Worm (Caenorhabditis elegans): ENCODE measurements around the gene K07E8.7.

K07E8.7 gene

DNA sequence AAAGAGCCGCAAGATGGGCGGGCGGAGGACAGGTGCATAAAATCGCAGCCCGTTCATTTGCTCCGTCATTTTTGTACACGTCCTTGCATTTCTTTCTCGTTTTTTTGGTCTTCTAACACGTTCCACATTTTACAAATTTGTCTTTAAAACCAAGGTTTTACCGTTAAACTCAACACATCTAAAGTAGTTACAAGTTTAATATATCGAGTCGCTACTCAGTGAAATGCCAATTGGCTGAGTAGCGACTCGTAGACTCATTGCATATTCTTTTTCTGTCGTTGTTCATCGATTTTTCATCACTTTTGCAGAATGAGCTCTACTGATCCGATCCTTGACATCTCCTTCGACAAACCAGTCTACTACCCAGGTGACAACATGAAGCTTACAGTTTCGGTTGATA is 23.0 kb downstream of the K07E8.7 start, which contains the start of gene arrd-1:
TSS of gene arrd-1 (plus strand) at position 301 of the 400 bp plus-strand sequence.
- no peak for TF ChIP-seq duxl-1 (tag; optimal IDR thresholded peaks at IDR 0.05; ENCODE audit: poor library complexity)
- no peak for TF ChIP-seq lir-3 (tag; optimal IDR thresholded peaks at IDR 0.05)
- TF ChIP-seq egl-43 (GFP tag; IDR thresholded peaks at IDR 0.05) = no peak
- TF ChIP-seq pqm-1 (tag; optimal IDR thresholded peaks at IDR 0.05) = no peak
- TF ChIP-seq ctbp-1 (GFP tag; IDR thresholded peaks at IDR 0.05) = no peak
- TF ChIP-seq lin-13 (GFP tag; optimal IDR thresholded peaks at IDR 0.05) = no peak

DNA sequence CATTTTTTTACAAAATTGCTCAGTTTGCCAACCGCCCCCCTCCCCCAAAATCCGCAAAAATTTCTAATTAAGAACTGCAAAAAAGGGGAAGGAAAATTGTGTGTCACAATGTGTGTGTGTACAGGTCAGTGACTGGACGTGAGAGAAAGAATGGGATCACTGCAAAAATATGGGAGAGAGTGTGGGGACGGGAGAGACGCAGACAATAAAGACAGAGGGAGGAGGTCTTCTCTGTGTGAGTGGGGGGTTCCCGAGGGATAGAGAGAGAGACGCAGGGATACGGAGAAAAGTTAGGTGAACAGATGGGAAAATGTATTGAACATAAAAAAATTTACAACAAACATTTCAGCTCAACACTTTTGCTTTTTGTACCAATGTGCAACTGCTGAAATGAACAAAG is 24.2 kb downstream of the K07E8.7 start:
- no peak for TF ChIP-seq pha-4 (GFP tag; IDR thresholded peaks at IDR 0.05)
- TF ChIP-seq pha-4 (tag; optimal IDR thresholded peaks at IDR 0.05) = peak; percentile 5
- TF ChIP-seq nhr-10 (tag; optimal IDR thresholded peaks at IDR 0.05) = no peak
- TF ChIP-seq ceh-28 (tag; optimal IDR thresholded peaks at IDR 0.05) = no peak
- TF ChIP-seq gei-8 (GFP tag; optimal IDR thresholded peaks at IDR 0.05) = no peak
- 0 out of 2 replicates have a peak, but pooled peaks have one; percentile 38 for TF ChIP-seq hmg-1.1 (GFP tag; IDR thresholded peaks at IDR 0.05)
- no peak for TF ChIP-seq jun-1 (tag; optimal IDR thresholded peaks at IDR 0.05)
- TF ChIP-seq nhr-28 (tag; optimal IDR thresholded peaks at IDR 0.05) = peak; percentile 85
- no peak for TF ChIP-seq spr-1 (tag; optimal IDR thresholded peaks at IDR 0.05)
- TF ChIP-seq nhr-6 (tag; optimal IDR thresholded peaks at IDR 0.05) = no peak
- TF ChIP-seq nhr-11 (tag; optimal IDR thresholded peaks at IDR 0.05) = no peak
- TF ChIP-seq madf-5 (GFP tag; IDR thresholded peaks at IDR 0.05) = no peak
- no peak for TF ChIP-seq spr-3 (GFP tag; optimal IDR thresholded peaks at IDR 0.05)
- no peak for TF ChIP-seq dmd-9 (GFP tag; IDR thresholded peaks at IDR 0.05)
- TF ChIP-seq ZK546.5 (tag; optimal IDR thresholded peaks at IDR 0.05) = no peak
- no peak for TF ChIP-seq lsy-2 (tag; optimal IDR thresholded peaks at IDR 0.05)
- TF ChIP-seq nhr-25 (tag; optimal IDR thresholded peaks at IDR 0.05; ENCODE audit: borderline replicate concordance, insufficient read depth) = no peak
- TF ChIP-seq daf-16 (GFP tag; optimal IDR thresholded peaks at IDR 0.05) = peak in 1 of 2 experiments; percentile 42
- TF ChIP-seq daf-16 (tag; optimal IDR thresholded peaks at IDR 0.05) = no peak
- peak; percentile 65 for TF ChIP-seq hlh-30 (tag; optimal IDR thresholded peaks at IDR 0.05; ENCODE audit: insufficient read depth)
- TF ChIP-seq dve-1 (tag; optimal IDR thresholded peaks at IDR 0.05; ENCODE audit: insufficient read depth) = peak; percentile 40
- TF ChIP-seq mdl-1 (tag; optimal IDR thresholded peaks at IDR 0.05) = peak in 1 of 2 experiments; percentile 17
- no peak for TF ChIP-seq D1046.2 (GFP tag; IDR thresholded peaks at IDR 0.05)
- no peak for TF ChIP-seq F37D6.2 (tag; optimal IDR thresholded peaks at IDR 0.05)
- no peak for TF ChIP-seq Y48G9A.11 (GFP tag; IDR thresholded peaks at IDR 0.05)
- TF ChIP-seq dmd-8 (GFP tag; IDR thresholded peaks at IDR 0.05) = no peak
- peak; percentile 50 for TF ChIP-seq mxl-3 (GFP tag; optimal IDR thresholded peaks at IDR 0.05)
- 0 out of 2 replicates have a peak, but pooled peaks have one; percentile 2 for TF ChIP-seq ZK337.2 (GFP tag; IDR thresholded peaks at IDR 0.05)
- TF ChIP-seq vab-7 (GFP tag; IDR thresholded peaks at IDR 0.05) = no peak
- no peak for TF ChIP-seq Y5F2A.4 (GFP tag; optimal IDR thresholded peaks at IDR 0.05)
- peak; percentile 3 for TF ChIP-seq dpl-1 (GFP tag; optimal IDR thresholded peaks at IDR 0.05)
- no peak for TF ChIP-seq aly-2 (tag; optimal IDR thresholded peaks at IDR 0.05)
- TF ChIP-seq nhr-76 (tag; optimal IDR thresholded peaks at IDR 0.05) = no peak
- peak; percentile 66 for TF ChIP-seq hlh-11 (tag; optimal IDR thresholded peaks at IDR 0.05)
- TF ChIP-seq snpc-1.2 (GFP tag; IDR thresholded peaks at IDR 0.05) = no peak
- no peak for TF ChIP-seq lin-39 (tag; optimal IDR thresholded peaks at IDR 0.05)
- TF ChIP-seq R02D3.7 (tag; optimal IDR thresholded peaks at IDR 0.05) = no peak
- no peak for TF ChIP-seq nhr-237 (tag; optimal IDR thresholded peaks at IDR 0.05)
- TF ChIP-seq tra-1 (GFP tag; IDR thresholded peaks at IDR 0.05) = no peak
- no peak for TF ChIP-seq madf-9 (GFP tag; conservative IDR thresholded peaks at IDR 0.05)
- TF ChIP-seq nhr-111 (GFP tag; optimal IDR thresholded peaks at IDR 0.05) = no peak
- TF ChIP-seq lir-3 (tag; optimal IDR thresholded peaks at IDR 0.05) = no peak
- TF ChIP-seq nhr-102 (tag; optimal IDR thresholded peaks at IDR 0.05) = no peak
- TF ChIP-seq nhr-42 (GFP tag; IDR thresholded peaks at IDR 0.05) = no peak
- peak; percentile 20; the same call in 1 of the 2 replicates for TF ChIP-seq set-16 (GFP tag; IDR thresholded peaks at IDR 0.05)
